Fruit fly (Drosophila melanogaster): ENCODE data around the gene CG2747.

DNA sequence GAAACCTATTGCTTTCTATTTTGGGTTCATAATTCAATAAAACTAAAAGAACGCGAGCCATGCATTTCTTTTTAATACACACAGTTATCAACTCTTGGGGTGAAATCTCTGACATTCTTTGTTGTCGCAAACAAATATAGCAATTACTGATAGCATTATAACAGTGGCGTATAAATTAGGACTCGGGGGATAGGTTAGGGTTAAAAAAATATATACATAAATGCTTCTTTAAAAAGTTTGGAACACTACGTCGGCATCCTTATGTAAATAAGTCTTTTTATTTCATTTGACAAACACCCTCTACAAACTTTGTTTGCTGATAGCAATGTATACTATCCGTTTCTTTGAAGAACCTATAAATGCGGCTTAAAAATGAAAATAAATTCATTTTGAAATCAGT, 10.3 kb upstream of the CG2747 start, which contains the start of gene CG43060:
- no peak for TF ChIP-seq CTCF (optimal IDR thresholded peaks at IDR 0.05)
- no peak for TF ChIP-seq CG8478 (optimal IDR thresholded peaks at IDR 0.05)
